Worm (Caenorhabditis elegans): ENCODE data around the gene acl-14.
A peak's percentile ranks its signal among the peaks of the same experiment; 100 is the strongest.
"Not testable (repeated sequence)": the region's sequence is repeated elsewhere in the genome, so short reads cannot be mapped to it uniquely, and the experiment has no call there.

acl-14 gene

DNA sequence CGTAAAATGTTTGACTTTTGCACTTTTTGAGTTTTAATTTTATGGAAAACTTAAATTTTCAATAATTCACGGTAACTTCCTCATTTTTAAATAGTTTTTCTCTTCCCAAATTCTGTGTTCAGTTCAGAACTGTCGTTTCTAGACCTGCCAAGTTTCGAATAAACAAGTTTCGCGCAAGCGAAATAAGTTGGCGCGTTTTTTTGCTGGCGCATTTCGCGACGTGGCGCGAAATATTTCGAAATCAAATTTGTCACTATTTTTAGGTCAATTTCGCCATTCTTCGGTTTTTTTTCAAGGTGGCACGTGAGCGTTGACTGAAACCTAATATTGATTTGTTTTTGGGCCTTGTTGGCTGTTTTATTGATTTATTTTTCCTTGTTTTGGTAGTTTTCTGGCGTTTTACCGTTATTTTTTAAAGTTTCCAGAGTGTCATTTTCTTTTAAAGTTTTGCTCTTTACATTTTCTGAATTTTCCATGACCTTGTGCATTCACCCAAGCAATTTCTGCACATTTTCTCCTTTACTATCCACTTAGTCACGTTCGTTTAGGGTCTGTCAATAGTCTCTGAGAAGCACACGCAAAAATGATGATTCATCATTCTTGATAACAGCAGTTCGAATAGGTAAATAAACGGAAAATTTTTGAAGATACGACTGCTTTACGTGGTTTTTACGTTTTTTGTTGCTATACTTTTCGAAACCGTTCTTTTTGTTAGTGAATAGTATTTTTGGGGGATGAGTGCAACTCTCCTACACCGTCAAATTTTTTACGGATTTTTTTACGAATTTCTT is 49.3 kb upstream of the acl-14 start (continued):
- 0 out of 2 replicates have a peak, but pooled peaks have one; percentile 34 for TF ChIP-seq Y53F4B.3 (GFP tag; IDR thresholded peaks at IDR 0.05)
- TF ChIP-seq dpff-1 (tag; optimal IDR thresholded peaks at IDR 0.05): no peak

DNA sequence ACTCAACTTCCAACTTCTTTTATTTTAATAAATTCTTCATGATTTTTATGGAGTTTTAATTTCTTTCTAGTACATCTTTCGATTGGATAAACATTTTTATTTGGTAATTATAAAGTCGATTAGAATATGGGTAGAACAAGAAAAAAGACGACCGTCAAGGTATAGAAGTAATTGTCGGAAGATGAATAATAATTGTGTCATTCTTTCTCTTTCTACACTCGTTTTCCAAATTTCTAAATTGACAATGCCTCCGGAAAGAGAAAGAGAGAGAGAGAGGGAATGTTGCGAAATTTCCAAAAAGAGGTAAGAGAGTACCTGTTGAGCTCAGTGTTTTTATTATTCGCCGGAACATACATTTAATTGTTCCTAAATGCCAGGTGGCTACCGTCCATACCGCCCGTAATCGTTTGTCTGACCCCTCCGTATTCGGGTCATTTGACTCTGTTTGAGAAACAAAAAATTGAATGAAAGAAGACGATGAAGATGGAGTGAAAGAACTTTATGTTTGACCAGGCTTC is 48.5 kb upstream of the acl-14 start, which contains the start of gene E02C12.12:
E02C12.12 (minus strand) TSS at position 468 of the 518 bp plus-strand sequence.
- TF ChIP-seq T26A5.8 (tag; optimal IDR thresholded peaks at IDR 0.05): no peak
- no peak for TF ChIP-seq snpc-1.3 (tag; optimal IDR thresholded peaks at IDR 0.05; ENCODE audit: insufficient read depth)
- TF ChIP-seq mel-28 (tag; optimal IDR thresholded peaks at IDR 0.05; ENCODE audit: borderline replicate concordance): no peak
- peak; percentile 65; the same call in 1 of the 2 replicates for TF ChIP-seq cebp-1 (GFP tag; IDR thresholded peaks at IDR 0.05)
- TF ChIP-seq cebp-1 (tag; optimal IDR thresholded peaks at IDR 0.05): peak; percentile 92
- TF ChIP-seq xnd-1 (tag; optimal IDR thresholded peaks at IDR 0.05): no peak
- no peak for TF ChIP-seq nhr-179 (tag; optimal IDR thresholded peaks at IDR 0.05)
- TF ChIP-seq snpc-1.1 (tag; optimal IDR thresholded peaks at IDR 0.05; ENCODE audit: insufficient read depth): no peak

DNA sequence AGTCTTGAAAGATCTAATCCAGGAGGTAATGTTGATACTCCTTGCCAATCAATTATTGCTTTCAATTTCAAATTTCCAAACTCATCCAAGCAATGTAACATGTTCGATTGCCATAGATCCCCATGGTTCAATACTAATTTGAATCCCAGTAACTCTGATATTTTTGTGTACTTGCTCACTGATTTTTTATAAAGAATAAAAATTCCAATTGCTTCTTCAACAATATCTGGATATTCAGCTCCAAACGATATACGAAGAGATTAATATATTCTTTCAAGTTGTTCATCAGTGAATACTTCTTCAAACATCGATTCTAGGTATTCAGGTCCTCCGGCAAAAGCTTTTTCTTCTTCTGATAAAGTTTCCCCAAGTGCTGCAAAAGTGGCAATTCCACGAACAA is 46.4 kb upstream of the acl-14 start, which contains the start of gene E02C12.11:
E02C12.11 (minus strand) TSS at position 101 of the 400 bp plus-strand sequence.
- not testable (repeated sequence) for TF ChIP-seq unc-62 (GFP tag; optimal IDR thresholded peaks at IDR 0.05); snpc-1.1 (tag; optimal IDR thresholded peaks at IDR 0.05; ENCODE audit: insufficient read depth); K12H6.12 (tag; optimal IDR thresholded peaks at IDR 0.05)

DNA sequence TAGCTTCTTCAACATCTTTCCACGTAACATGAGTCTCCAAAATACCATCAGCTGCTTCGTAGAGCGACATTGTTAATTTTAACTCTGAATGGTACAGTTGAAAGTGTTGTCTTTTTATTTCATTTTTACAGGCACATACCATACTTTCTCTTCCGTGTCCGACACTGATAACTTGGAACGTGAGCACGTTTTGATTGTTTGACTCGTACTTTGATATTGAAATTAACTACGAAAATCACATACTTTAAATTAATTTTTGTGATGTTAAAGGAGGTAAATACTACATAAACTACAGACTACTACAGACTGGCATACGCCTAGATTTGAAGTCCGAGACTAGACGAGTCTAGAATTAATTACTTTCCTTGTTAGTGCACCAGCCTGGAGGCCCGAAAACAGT is 44.9 kb upstream of the acl-14 start, which contains the start of gene E02C12.10:
E02C12.10 (minus strand) TSS at position 75 of the 400 bp plus-strand sequence.
- no peak for TF ChIP-seq nfya-2 (GFP tag; IDR thresholded peaks at IDR 0.05)
- TF ChIP-seq ceh-58 (GFP tag; IDR thresholded peaks at IDR 0.05): no peak
- TF ChIP-seq ceh-79 (tag; optimal IDR thresholded peaks at IDR 0.05): no peak
- TF ChIP-seq ztf-3 (GFP tag; optimal IDR thresholded peaks at IDR 0.05): no peak
- no peak for TF ChIP-seq hmg-20 (GFP tag; IDR thresholded peaks at IDR 0.05)
- TF ChIP-seq mel-28 (tag; optimal IDR thresholded peaks at IDR 0.05; ENCODE audit: borderline replicate concordance): no peak
- no peak for TF ChIP-seq ztf-22 (GFP tag; optimal IDR thresholded peaks at IDR 0.05)
- no peak for TF ChIP-seq somi-1 (GFP tag; optimal IDR thresholded peaks at IDR 0.05)
- no peak for TF ChIP-seq lsy-27 (tag; optimal IDR thresholded peaks at IDR 0.05; ENCODE audit: borderline replicate concordance, insufficient read depth)
- no peak for TF ChIP-seq madf-3 (GFP tag; IDR thresholded peaks at IDR 0.05)
- no peak for TF ChIP-seq pbrm-1 (GFP tag; IDR thresholded peaks at IDR 0.05)

DNA sequence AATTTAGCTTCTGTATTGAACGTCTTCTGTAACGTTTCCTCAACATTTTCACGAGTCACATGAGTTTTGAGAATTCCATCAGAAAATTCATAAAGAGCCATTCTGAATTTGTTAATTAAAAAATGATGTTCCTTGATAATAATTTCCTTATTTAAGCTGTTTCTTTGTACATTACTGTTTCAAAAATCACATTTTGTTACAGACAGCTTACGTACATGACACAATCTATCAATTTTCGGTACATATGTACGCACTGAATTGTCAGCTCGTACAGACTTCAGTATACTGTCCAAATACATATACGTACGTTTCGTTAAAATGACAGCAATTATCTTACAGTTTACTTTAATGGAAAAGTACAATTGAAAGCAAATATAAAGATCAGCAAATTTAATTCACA is 43.0 kb upstream of the acl-14 start, which contains the start of gene E02C12.19:
E02C12.19 (minus strand) TSS at position 101 of the 400 bp plus-strand sequence.
- TF ChIP-seq ceh-79 (tag; optimal IDR thresholded peaks at IDR 0.05) (no peak), ets-4 (GFP tag; optimal IDR thresholded peaks at IDR 0.05) (no peak), lir-1 (GFP tag; conservative IDR thresholded peaks at IDR 0.05) (no peak)

DNA sequence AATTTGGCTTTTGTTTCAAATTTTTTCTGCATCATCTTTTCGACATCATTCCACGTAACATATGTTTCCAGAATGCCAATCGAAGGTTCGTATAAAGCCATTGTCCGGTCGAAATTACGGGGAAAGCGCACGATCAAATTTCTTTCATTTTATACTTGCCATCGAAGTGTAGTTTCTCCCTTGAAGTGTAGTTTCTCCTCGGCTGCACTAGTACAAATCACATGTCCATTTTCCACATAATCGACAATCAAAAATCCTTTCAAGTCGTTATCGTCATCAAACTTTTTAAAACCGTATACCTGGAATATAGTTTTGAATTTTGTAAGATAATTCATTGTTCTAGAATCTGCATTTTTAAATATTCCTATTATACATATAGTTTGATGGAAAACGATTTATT is 41.9 kb upstream of the acl-14 start, which contains the start of gene E02C12.9:
E02C12.9 (minus strand) TSS at position 101 of the 400 bp plus-strand sequence.
- TF ChIP-seq zfh-2 (GFP tag; conservative IDR thresholded peaks at IDR 0.05): no peak
- TF ChIP-seq rec-8 (tag; optimal IDR thresholded peaks at IDR 0.05): no peak
- no peak for TF ChIP-seq ceh-100 (GFP tag; IDR thresholded peaks at IDR 0.05)
- TF ChIP-seq ceh-91 (GFP tag; IDR thresholded peaks at IDR 0.05): no peak
- TF ChIP-seq B0336.3 (GFP tag; IDR thresholded peaks at IDR 0.05): no peak
- TF ChIP-seq madf-6 (GFP tag; IDR thresholded peaks at IDR 0.05): no peak
- no peak for TF ChIP-seq cebp-1 (GFP tag; IDR thresholded peaks at IDR 0.05)
- TF ChIP-seq cebp-1 (tag; optimal IDR thresholded peaks at IDR 0.05): no peak
- TF ChIP-seq nfya-2 (GFP tag; IDR thresholded peaks at IDR 0.05): no peak
- TF ChIP-seq Y53F4B.3 (GFP tag; IDR thresholded peaks at IDR 0.05): no peak
- no peak for TF ChIP-seq mcd-1 (GFP tag; IDR thresholded peaks at IDR 0.05)
- no peak for TF ChIP-seq B0019.2 (GFP tag; conservative IDR thresholded peaks at IDR 0.05)
- TF ChIP-seq ztf-25 (GFP tag; IDR thresholded peaks at IDR 0.05): no peak
